Fruit fly (Drosophila melanogaster) whole organism, wandering third instar larva: ENCODE measurements around the gene fabp.

Experiments
- Abd-B ChIP-seq: fragments of >200 bp; optimal IDR thresholded peaks from 2 replicates; lab custom pipeline; 2017; ENCODE audit warnings: missing biosample characterization, missing genetic modification characterization
- CG32264 ChIP-seq: fragments of 200-800 bp; sonication (Bioruptor generic); optimal IDR thresholded peaks from 2 replicates; lab custom pipeline; 2016; ENCODE audit warnings: missing biosample characterization, missing genetic modification characterization
- CG9705 ChIP-seq: fragments of 200-800 bp; sonication (Bioruptor generic); optimal IDR thresholded peaks from 2 replicates; lab custom pipeline; 2018; ENCODE audit warnings: missing biosample characterization, mild to moderate bottlenecking, missing genetic modification characterization
- CrebA ChIP-seq: fragments of 200-800 bp; sonication (Bioruptor generic); optimal IDR thresholded peaks from 2 replicates; lab custom pipeline; 2016; ENCODE audit warnings: missing biosample characterization, mild to moderate bottlenecking, missing genetic modification characterization, borderline replicate concordance
- Dfd ChIP-seq: fragments of >200 bp; optimal IDR thresholded peaks from 2 replicates; lab custom pipeline; 2017; ENCODE audit warnings: missing biosample characterization, missing genetic modification characterization
- Dif ChIP-seq: fragments of 200-275, 200-300 bp; sonication (Bioruptor generic); optimal IDR thresholded peaks from 2 replicates; lab custom pipeline; 2018; ENCODE audit warnings: missing biosample characterization, missing genetic modification characterization; ENCODE audit not compliant: partially characterized antibody
- GATAd ChIP-seq: sonication (Bioruptor generic); optimal IDR thresholded peaks from 2 replicates; lab custom pipeline; 2016; ENCODE audit warnings: missing biosample characterization, missing genetic modification characterization
- HLH106 ChIP-seq: fragments of 200-800 bp; optimal IDR thresholded peaks from 3 replicates; lab custom pipeline; 2019; ENCODE audit warnings: missing biosample characterization, mild to moderate bottlenecking, missing genetic modification characterization, moderate library complexity
- Hnf4 ChIP-seq: fragments of 200-800 bp; sonication (Bioruptor generic); optimal IDR thresholded peaks from 2 replicates; lab custom pipeline; 2016; ENCODE audit warnings: missing biosample characterization, mild to moderate bottlenecking, missing genetic modification characterization
- Hr78 ChIP-seq: fragments of >200 bp; optimal IDR thresholded peaks from 2 replicates; lab custom pipeline; 2017; ENCODE audit warnings: missing biosample characterization, missing genetic modification characterization
- Hr83 ChIP-seq: fragments of 200-300 bp; sonication (Bioruptor generic); optimal IDR thresholded peaks from 2 replicates; lab custom pipeline; 2016; ENCODE audit warnings: missing biosample characterization, mild to moderate bottlenecking, missing genetic modification characterization, moderate library complexity; ENCODE audit not compliant: poor library complexity, severe bottlenecking
- Jra ChIP-seq: sonication (Bioruptor generic); optimal IDR thresholded peaks from 2 replicates; lab custom pipeline; 2016; ENCODE audit warnings: missing biosample characterization, missing genetic modification characterization
- Mio ChIP-seq: sonication (Bioruptor generic); optimal IDR thresholded peaks from 2 replicates; lab custom pipeline; 2016; ENCODE audit warnings: missing biosample characterization, missing genetic modification characterization
- Myc ChIP-seq: fragments of >200 bp; optimal IDR thresholded peaks from 2 replicates; lab custom pipeline; 2017
- N ChIP-seq: fragments of >200 bp; optimal IDR thresholded peaks from 2 replicates; lab custom pipeline; 2018; ENCODE audit warnings: missing biosample characterization, missing external identifiers, missing genetic modification characterization
- OdsH ChIP-seq: fragments of 200-800 bp; sonication (Bioruptor generic); optimal IDR thresholded peaks from 2 replicates; lab custom pipeline; 2016; ENCODE audit warnings: missing biosample characterization, mild to moderate bottlenecking, missing genetic modification characterization
- Rel ChIP-seq, 2 experiments: fragments of 200-800 bp; sonication (Bioruptor generic) in 1 of 2; optimal IDR thresholded peaks; 2 replicates in 1 of 2; 3 replicates in 1 of 2; lab custom pipeline; 2016 to 2019; ENCODE audit warnings: mild to moderate bottlenecking in 2 of 2, missing biosample characterization in 2 of 2, missing genetic modification characterization in 2 of 2, moderate library complexity in 1 of 2
- Sp1 ChIP-seq: fragments of 200-800 bp; sonication (Bioruptor generic); optimal IDR thresholded peaks from 3 replicates; lab custom pipeline; 2019; ENCODE audit warnings: missing biosample characterization, mild to moderate bottlenecking, missing genetic modification characterization, moderate library complexity
- Vsx2 ChIP-seq: fragments of 200-300, 225-300 bp; sonication (Bioruptor generic); optimal IDR thresholded peaks from 2 replicates; lab custom pipeline; 2018; ENCODE audit warnings: missing biosample characterization, missing genetic modification characterization; ENCODE audit not compliant: partially characterized antibody
- br ChIP-seq: fragments of 200-800 bp; sonication (Bioruptor generic); optimal IDR thresholded peaks from 2 replicates; lab custom pipeline; 2016; ENCODE audit warnings: missing biosample characterization, missing genetic modification characterization
- brk ChIP-seq: fragments of 200-800 bp; sonication (Bioruptor generic); optimal IDR thresholded peaks from 2 replicates; lab custom pipeline; 2016; ENCODE audit warnings: missing biosample characterization, mild to moderate bottlenecking, missing genetic modification characterization
- dl ChIP-seq, 2 experiments: fragments of 175-275, 200-275 bp in 1 of 2; fragments of 200-275 bp in 1 of 2; sonication (Bioruptor generic); optimal IDR thresholded peaks; lab custom pipeline; 2018; ENCODE audit warnings: mild to moderate bottlenecking in 2 of 2, missing biosample characterization in 2 of 2, missing genetic modification characterization in 2 of 2, moderate library complexity in 2 of 2; ENCODE audit not compliant: partially characterized antibody in 2 of 2, insufficient read depth in 1 of 2
- dmrt93B ChIP-seq: fragments of 200-800 bp; sonication (Bioruptor generic); optimal IDR thresholded peaks from 2 replicates; lab custom pipeline; 2018; ENCODE audit warnings: missing biosample characterization, mild to moderate bottlenecking, missing genetic modification characterization
- dsf ChIP-seq: sonication (Bioruptor generic); optimal IDR thresholded peaks from 2 replicates; lab custom pipeline; 2016; ENCODE audit warnings: missing biosample characterization, missing genetic modification characterization, borderline replicate concordance
- ey ChIP-seq: fragments of 200-800 bp; sonication (Bioruptor generic); optimal IDR thresholded peaks from 2 replicates; lab custom pipeline; 2016; ENCODE audit warnings: missing biosample characterization, missing genetic modification characterization
- foxo ChIP-seq, 2 experiments: fragments of 200-800 bp; sonication (Bioruptor generic); optimal IDR thresholded peaks; 2 replicates in 1 of 2; 3 replicates in 1 of 2; lab custom pipeline; 2016 to 2017; ENCODE audit warnings: missing biosample characterization in 2 of 2, missing genetic modification characterization in 2 of 2
- fru ChIP-seq: fragments of 200-800 bp; sonication (Bioruptor generic); optimal IDR thresholded peaks from 3 replicates; lab custom pipeline; 2016; ENCODE audit warnings: missing biosample characterization, mild to moderate bottlenecking, missing genetic modification characterization
- h ChIP-seq: fragments of 200-800 bp; sonication (Bioruptor generic); optimal IDR thresholded peaks from 3 replicates; lab custom pipeline; 2016; ENCODE audit warnings: missing biosample characterization, mild to moderate bottlenecking, missing genetic modification characterization
- jim ChIP-seq: fragments of 175-275, 200-325 bp; sonication (Bioruptor generic); optimal IDR thresholded peaks from 2 replicates; lab custom pipeline; 2016; ENCODE audit warnings: missing biosample characterization, mild to moderate bottlenecking, missing genetic modification characterization
- lola ChIP-seq: fragments of >200 bp; optimal IDR thresholded peaks from 2 replicates; lab custom pipeline; 2017; ENCODE audit warnings: missing biosample characterization, missing genetic modification characterization
- pan ChIP-seq: fragments of >200 bp; optimal IDR thresholded peaks from 2 replicates; lab custom pipeline; 2017
- psq ChIP-seq: fragments of 200-800 bp; sonication (Bioruptor generic); optimal IDR thresholded peaks from 3 replicates; lab custom pipeline; 2017; ENCODE audit warnings: missing biosample characterization, mild to moderate bottlenecking, missing genetic modification characterization, moderate library complexity
- rgr ChIP-seq: fragments of 200-800 bp; sonication (Bioruptor generic); optimal IDR thresholded peaks from 3 replicates; lab custom pipeline; 2016; ENCODE audit warnings: missing biosample characterization, mild to moderate bottlenecking, missing genetic modification characterization
- sage ChIP-seq: fragments of 200-800 bp; sonication (Bioruptor generic); optimal IDR thresholded peaks from 2 replicates; lab custom pipeline; 2016; ENCODE audit warnings: missing biosample characterization, mild to moderate bottlenecking, missing genetic modification characterization
- sv ChIP-seq: fragments of 200-800 bp; sonication (Bioruptor generic); optimal IDR thresholded peaks from 3 replicates; lab custom pipeline; 2016; ENCODE audit warnings: missing biosample characterization, missing genetic modification characterization
- tai ChIP-seq: sonication (Bioruptor generic); optimal IDR thresholded peaks from 2 replicates; lab custom pipeline; 2016; ENCODE audit warnings: missing biosample characterization, missing genetic modification characterization
- usp ChIP-seq: fragments of >200 bp; optimal IDR thresholded peaks from 2 replicates; lab custom pipeline; 2017; ENCODE audit warnings: missing biosample characterization, missing genetic modification characterization
- woc ChIP-seq: sonication (Bioruptor generic); optimal IDR thresholded peaks from 2 replicates; lab custom pipeline; 2016; ENCODE audit warnings: missing biosample characterization, mild to moderate bottlenecking, missing genetic modification characterization

Gene fabp

dm6 chr3R:11564792-11565402 is 2.0 kb downstream of the fabp start:
- TF ChIP-seq Sp1 (GFP tag; lab: Kevin White, UChicago) (peak; percentile 56), dmrt93B (GFP tag; lab: Kevin White, UChicago) (no peak), CG9705 (GFP tag; lab: Kevin White, UChicago) (peak; percentile 21), Jra (GFP tag; lab: Kevin White, UChicago) (no peak), CrebA (peak; percentile 68), sv (no peak), Mio (no peak), lola (GFP tag; lab: Kevin White, UChicago) (no peak), jim (GFP tag; lab: Kevin White, UChicago) (no peak), GATAd (no peak), HLH106 (tag; lab: Kevin White, UChicago) (no peak), Hr83 (GFP tag; lab: Kevin White, UChicago) (no peak), rgr (GFP tag; lab: Kevin White, UChicago) (no peak), dl (GFP tag; optimal IDR thresholded peaks at IDR 0.05; lab: Kevin White, UChicago; ENCODE audit: insufficient read depth in 1 of 2, partially characterized antibody in 2 of 2) (no peak), Hnf4 (GFP tag; lab: Kevin White, UChicago) (peak; percentile 27), Rel (GFP tag; optimal IDR thresholded peaks at IDR 0.05; lab: Kevin White, UChicago) (no peak), Rel (tag; optimal IDR thresholded peaks at IDR 0.05; lab: Kevin White, UChicago) (peak; percentile 61), Myc (lab: Kevin White, UChicago) (no peak), tai (peak; percentile 3), Vsx2 (GFP tag; lab: Kevin White, UChicago) (no peak)
- TF ChIP-seq, all 38 proteins: peak for 6

DNA sequence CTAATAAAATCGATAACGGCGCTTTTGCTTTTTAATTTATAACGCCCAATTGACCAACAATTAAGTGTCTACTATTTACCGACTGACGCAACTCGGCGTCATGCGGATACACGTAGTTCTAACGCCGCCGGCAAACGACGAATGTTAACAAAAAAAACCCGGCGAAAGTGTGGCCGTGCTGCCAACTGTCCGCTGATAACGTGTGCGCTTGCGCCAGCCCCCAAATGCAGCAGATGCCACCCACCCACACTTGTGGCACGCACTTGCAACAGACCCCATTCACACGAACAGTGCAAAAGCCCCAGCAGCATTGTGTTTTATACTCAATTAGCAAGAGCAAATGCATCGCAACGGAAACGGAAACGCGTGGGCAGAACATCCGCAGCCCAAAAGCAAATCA is 3.7 kb downstream of the fabp start:
- no peak for TF ChIP-seq CG9705 (GFP tag; lab: Kevin White, UChicago)
- no peak for TF ChIP-seq br
- no peak for TF ChIP-seq jim (GFP tag; lab: Kevin White, UChicago)
- TF ChIP-seq Myc (lab: Kevin White, UChicago): no peak
- TF ChIP-seq ey (GFP tag; lab: Kevin White, UChicago): no peak
- no peak for TF ChIP-seq Rel (GFP tag; optimal IDR thresholded peaks at IDR 0.05; lab: Kevin White, UChicago)
- TF ChIP-seq Rel (tag; optimal IDR thresholded peaks at IDR 0.05; lab: Kevin White, UChicago): no peak
- TF ChIP-seq Sp1 (GFP tag; lab: Kevin White, UChicago): peak; percentile 12

DNA sequence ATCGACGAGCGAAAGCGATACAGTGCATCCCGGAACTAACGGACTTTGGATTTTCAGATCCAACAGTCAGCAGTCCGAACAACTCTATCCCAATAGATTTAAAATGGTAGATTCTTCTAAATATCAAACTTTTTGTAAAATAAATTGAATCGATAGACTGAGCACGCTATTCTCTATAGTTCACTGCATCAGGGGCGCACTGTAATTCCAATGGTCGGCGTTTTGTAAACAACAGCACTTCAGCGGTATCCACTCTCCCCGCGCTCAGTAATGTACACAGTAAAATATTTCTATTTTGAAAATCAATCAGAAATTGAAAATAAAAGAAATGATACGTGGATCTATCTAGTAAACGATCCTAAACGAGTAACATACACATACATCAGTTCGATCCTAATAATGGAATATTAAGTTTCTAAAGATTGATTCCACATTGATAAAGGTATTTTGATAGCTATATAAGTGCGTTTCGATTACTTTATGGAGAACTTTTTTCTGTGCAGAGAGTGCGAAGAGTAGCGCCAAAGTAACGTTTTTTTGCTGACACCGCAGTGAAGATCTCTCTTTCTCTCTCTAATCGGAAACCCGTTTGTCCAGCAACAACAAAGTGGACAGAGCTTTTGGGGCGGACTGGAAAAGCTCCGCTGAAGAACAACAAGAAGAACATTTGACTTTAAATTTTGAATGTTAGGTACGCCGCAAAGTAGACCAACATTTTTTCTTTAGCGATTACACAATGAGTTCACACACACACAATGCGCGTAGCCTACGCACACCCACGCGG is 4.3 kb downstream of the fabp start:
- TF ChIP-seq CrebA (peak; percentile 84), sage (peak; percentile 89), Vsx2 (GFP tag; lab: Kevin White, UChicago) (peak; percentile 81), sv (peak; percentile 88), Dfd (GFP tag; lab: Kevin White, UChicago) (no peak), Dif (GFP tag; lab: Kevin White, UChicago) (peak; percentile 67), Mio (peak; percentile 81), Sp1 (GFP tag; lab: Kevin White, UChicago) (peak; percentile 94), CG9705 (GFP tag; lab: Kevin White, UChicago) (peak; percentile 96), jim (GFP tag; lab: Kevin White, UChicago) (peak; percentile 8), br (peak; percentile 97), pan (no peak), Abd-B (GFP tag; lab: Kevin White, UChicago) (peak; percentile 6), HLH106 (tag; lab: Kevin White, UChicago) (peak; percentile 97), ey (GFP tag; lab: Kevin White, UChicago) (peak; percentile 97), woc (GFP tag; lab: Kevin White, UChicago) (peak; percentile 99), dl (GFP tag; optimal IDR thresholded peaks at IDR 0.05; lab: Kevin White, UChicago; ENCODE audit: insufficient read depth in 1 of 2, partially characterized antibody in 2 of 2) (peak in 1 of 2 experiments; percentile 81), dmrt93B (GFP tag; lab: Kevin White, UChicago) (peak; percentile 89), Myc (lab: Kevin White, UChicago) (peak; percentile 73), fru (GFP tag; lab: Kevin White, UChicago) (peak; percentile 100), Rel (GFP tag; optimal IDR thresholded peaks at IDR 0.05; lab: Kevin White, UChicago) (peak; percentile 82), Rel (tag; optimal IDR thresholded peaks at IDR 0.05; lab: Kevin White, UChicago) (peak; percentile 81), brk (GFP tag; lab: Kevin White, UChicago) (peak; percentile 87), Jra (GFP tag; lab: Kevin White, UChicago) (peak; percentile 89), Hr78 (GFP tag; lab: Kevin White, UChicago) (no peak), foxo (GFP tag; optimal IDR thresholded peaks at IDR 0.05; lab: Kevin White, UChicago) (peak; percentile 93 to 99), tai (peak; percentile 90), GATAd (peak; percentile 48), psq (GFP tag; lab: Kevin White, UChicago) (peak; percentile 92), lola (GFP tag; lab: Kevin White, UChicago) (no peak), dsf (GFP tag; lab: Kevin White, UChicago) (peak; percentile 75), Hr83 (GFP tag; lab: Kevin White, UChicago) (peak; percentile 69), N (GFP tag; lab: Kevin White, UChicago) (peak; percentile 67), Hnf4 (GFP tag; lab: Kevin White, UChicago) (peak; percentile 96), usp (GFP tag; lab: Kevin White, UChicago) (no peak), OdsH (GFP tag; lab: Kevin White, UChicago) (peak; percentile 97), h (GFP tag; lab: Kevin White, UChicago) (peak; percentile 98), rgr (GFP tag; lab: Kevin White, UChicago) (peak; percentile 97), CG32264 (peak; percentile 90)
